Worm (Caenorhabditis elegans) whole organism, L4/young adult: ENCODE measurements around the gene C46A5.1.

ENCODE experiments used
- W03F9.2 ChIP-seq: fragments of 150-350 bp; optimal IDR thresholded peaks from 2 replicates; lab custom pipeline; 2014; ENCODE audit warnings: missing biosample characterization, missing genetic modification characterization
- dao-5 ChIP-seq: sonication (generic microtip); optimal IDR thresholded peaks from 2 replicates; lab custom pipeline; 2016; ENCODE audit warnings: missing genotype, missing genetic modification characterization, moderate library complexity, missing compliant biosample characterization
- him-1 ChIP-seq: sonication (generic microtip); optimal IDR thresholded peaks from 2 replicates; lab custom pipeline; 2016; ENCODE audit warnings: missing genotype, missing genetic modification reagents, missing genetic modification characterization, missing compliant biosample characterization

The C46A5.1 gene

ce11 chrIV:7763748-7764147 lies at the start of gene C46A5.1, which contains the start of gene C46A5.6:
Gene C46A5.1, plus strand, starts transcription at chrIV:7763931.
Gene C46A5.6, minus strand, starts transcription at chrIV:7763848.
- TF ChIP-seq dao-5 (tag; lab: Kevin White, UChicago) (no peak), him-1 (tag; lab: Kevin White, UChicago) (no peak), W03F9.2 (tag; lab: Kevin White, UChicago) (no peak)

- TF ChIP-seq dao-5 (tag; lab: Kevin White, UChicago) = no peak
- TF ChIP-seq W03F9.2 (tag; lab: Kevin White, UChicago) = no peak
- no peak for TF ChIP-seq him-1 (tag; lab: Kevin White, UChicago)
Measured at ce11 chrIV:7717916-7718315, 45.8 kb upstream of the C46A5.1 start, which contains the start of gene F33D4.6. Gene F33D4.6, minus strand, starts transcription at chrIV:7718016.

- TF ChIP-seq W03F9.2 (tag; lab: Kevin White, UChicago) = no peak
- no peak for TF ChIP-seq dao-5 (tag; lab: Kevin White, UChicago)
- no peak for TF ChIP-seq him-1 (tag; lab: Kevin White, UChicago)
Measured at ce11 chrIV:7722806-7723205, 40.9 kb upstream of the C46A5.1 start, which contains the start of gene C50F7.6. Gene C50F7.6, minus strand, starts transcription at chrIV:7723199.

ce11 chrIV:7723555-7723954 lies 40.2 kb upstream of the C46A5.1 start:
- TF ChIP-seq him-1 (tag; lab: Kevin White, UChicago) = no peak
- no peak for TF ChIP-seq W03F9.2 (tag; lab: Kevin White, UChicago)
- no peak for TF ChIP-seq dao-5 (tag; lab: Kevin White, UChicago)

- no peak for TF ChIP-seq W03F9.2 (tag; lab: Kevin White, UChicago)
- no peak for TF ChIP-seq him-1 (tag; lab: Kevin White, UChicago)
- TF ChIP-seq dao-5 (tag; lab: Kevin White, UChicago) = no peak
Measured at ce11 chrIV:7724912-7725311, 38.8 kb upstream of the C46A5.1 start.

ce11 chrIV:7726325-7726724 lies 37.4 kb upstream of the C46A5.1 start, which contains the start of gene C50F7.5:
Gene C50F7.5, plus strand, starts transcription at chrIV:7726719.
- TF ChIP-seq dao-5 (tag; lab: Kevin White, UChicago) (no peak), W03F9.2 (tag; lab: Kevin White, UChicago) (no peak), him-1 (tag; lab: Kevin White, UChicago) (no peak)

ce11 chrIV:7727258-7727657 lies 36.5 kb upstream of the C46A5.1 start:
- no peak for TF ChIP-seq him-1 (tag; lab: Kevin White, UChicago)
- no peak for TF ChIP-seq dao-5 (tag; lab: Kevin White, UChicago)
- no peak for TF ChIP-seq W03F9.2 (tag; lab: Kevin White, UChicago)

ce11 chrIV:7728402-7728963 lies 35.2 kb upstream of the C46A5.1 start, which contains the start of gene sucg-1:
Gene sucg-1, plus strand, starts transcription at chrIV:7728913.
- TF ChIP-seq him-1 (tag; lab: Kevin White, UChicago) (no peak), dao-5 (tag; lab: Kevin White, UChicago) (no peak), W03F9.2 (tag; lab: Kevin White, UChicago) (no peak)

ce11 chrIV:7731960-7732359 lies 31.8 kb upstream of the C46A5.1 start, which contains the start of the genes C50F7.9 and C50F7.3:
Gene C50F7.9, minus strand, starts transcription at chrIV:7732060.
Gene C50F7.3, plus strand, starts transcription at chrIV:7732329.
- TF ChIP-seq him-1 (tag; lab: Kevin White, UChicago) (no peak), W03F9.2 (tag; lab: Kevin White, UChicago) (no peak), dao-5 (tag; lab: Kevin White, UChicago) (no peak)

ce11 chrIV:7734173-7734572 lies 29.6 kb upstream of the C46A5.1 start:
- TF ChIP-seq him-1 (tag; lab: Kevin White, UChicago) (no peak), W03F9.2 (tag; lab: Kevin White, UChicago) (no peak), dao-5 (tag; lab: Kevin White, UChicago) (no peak)

ce11 chrIV:7734619-7735018 lies 29.1 kb upstream of the C46A5.1 start, which contains the start of gene clx-1:
Gene clx-1, plus strand, starts transcription at chrIV:7734648.
- TF ChIP-seq him-1 (tag; lab: Kevin White, UChicago) (no peak), dao-5 (tag; lab: Kevin White, UChicago) (no peak), W03F9.2 (tag; lab: Kevin White, UChicago) (no peak)

- TF ChIP-seq him-1 (tag; lab: Kevin White, UChicago) = no peak
- TF ChIP-seq dao-5 (tag; lab: Kevin White, UChicago) = no peak
- TF ChIP-seq W03F9.2 (tag; lab: Kevin White, UChicago) = no peak
Measured at ce11 chrIV:7736616-7737015, 27.1 kb upstream of the C46A5.1 start.

ce11 chrIV:7743539-7743938 lies 20.2 kb upstream of the C46A5.1 start, which contains the start of gene npr-35:
Gene npr-35, plus strand, starts transcription at chrIV:7743839.
- TF ChIP-seq dao-5 (tag; lab: Kevin White, UChicago) = no peak
- TF ChIP-seq W03F9.2 (tag; lab: Kevin White, UChicago) = no peak
- no peak for TF ChIP-seq him-1 (tag; lab: Kevin White, UChicago)

- TF ChIP-seq him-1 (tag; lab: Kevin White, UChicago) = no peak
- no peak for TF ChIP-seq W03F9.2 (tag; lab: Kevin White, UChicago)
- no peak for TF ChIP-seq dao-5 (tag; lab: Kevin White, UChicago)
Measured at ce11 chrIV:7747838-7748237, 15.9 kb upstream of the C46A5.1 start, which contains the start of gene klo-1. Gene klo-1, minus strand, starts transcription at chrIV:7748225.
